Fruit fly (Drosophila melanogaster) whole organism, embryonic: ENCODE measurements around the gene CG43645.

Experiments used
- ATbp ChIP-seq: fragments of 200-800 bp; sonication (Bioruptor generic); optimal IDR thresholded peaks from 2 replicates; lab custom pipeline; 2017; ENCODE audit warnings: missing biosample characterization, mild to moderate bottlenecking, missing genetic modification characterization, missing genetic modification reagents
- Awh ChIP-seq: fragments of 200-800 bp; sonication (Bioruptor generic); IDR thresholded peaks from 2 replicates; pipeline ENCODE4, ENCODE4 v1.3.6; 2022; ENCODE audit warnings: missing biosample characterization, missing genetic modification characterization
- CG10267 ChIP-seq: fragments of 200-800 bp; sonication (Bioruptor generic); optimal IDR thresholded peaks from 2 replicates; lab custom pipeline; 2018; ENCODE audit warnings: missing biosample characterization, mild to moderate bottlenecking, missing genetic modification characterization, moderate library complexity
- CG11085 ChIP-seq: fragments of 200-800 bp; sonication (Bioruptor generic); IDR thresholded peaks from 2 replicates; pipeline ENCODE4 v1.3.6; 2022; ENCODE audit warnings: missing biosample characterization, missing genetic modification characterization
- CG11093 ChIP-seq: fragments of 200-800 bp; sonication (Bioruptor generic); IDR thresholded peaks from 3 replicates; pipeline ENCODE4 v1.3.6; 2022; ENCODE audit warnings: missing biosample characterization, missing genetic modification characterization
- CG11398 ChIP-seq: fragments of 200-800 bp; sonication (Bioruptor generic); optimal IDR thresholded peaks from 2 replicates; lab custom pipeline; 2016; ENCODE audit warnings: missing biosample characterization, missing genetic modification characterization
- CG11504 ChIP-seq: fragments of 200-800 bp; sonication (Bioruptor generic); optimal IDR thresholded peaks from 3 replicates; lab custom pipeline; 2019; ENCODE audit warnings: missing biosample characterization, mild to moderate bottlenecking, missing genetic modification characterization, moderate library complexity
- CG11695 ChIP-seq: fragments of 200-800 bp; sonication (Bioruptor generic); IDR thresholded peaks from 3 replicates; pipeline ENCODE4 v1.3.6; 2022; ENCODE audit warnings: missing biosample characterization, missing genetic modification characterization
- CG12071 ChIP-seq: fragments of 200-800 bp; sonication (Bioruptor generic); optimal IDR thresholded peaks from 3 replicates; lab custom pipeline; 2018; ENCODE audit warnings: missing biosample characterization, mild to moderate bottlenecking, missing genetic modification characterization
- CG15696 ChIP-seq: fragments of 200-800 bp; sonication (Bioruptor generic); optimal IDR thresholded peaks from 2 replicates; lab custom pipeline; 2019; ENCODE audit warnings: missing biosample characterization, mild to moderate bottlenecking, missing genetic modification characterization, moderate library complexity
- CG16863 ChIP-seq: fragments of 200-800 bp; sonication (Bioruptor generic); optimal IDR thresholded peaks from 3 replicates; lab custom pipeline; 2016; ENCODE audit warnings: missing biosample characterization, missing genetic modification characterization
- CG17568 ChIP-seq: fragments of 200-800 bp; sonication (Bioruptor generic); optimal IDR thresholded peaks from 2 replicates; lab custom pipeline; 2018; ENCODE audit warnings: missing biosample characterization, mild to moderate bottlenecking, missing genetic modification characterization, moderate library complexity
- CG30403 ChIP-seq: fragments of 200-800 bp; sonication (Bioruptor generic); optimal IDR thresholded peaks from 3 replicates; lab custom pipeline; 2016; ENCODE audit warnings: missing biosample characterization, missing genetic modification characterization
- CG3163 ChIP-seq: fragments of 200-800 bp; sonication (Bioruptor generic); optimal IDR thresholded peaks from 3 replicates; lab custom pipeline; 2016; ENCODE audit warnings: missing biosample characterization, missing genetic modification characterization
- CG32532 ChIP-seq: fragments of 200-800 bp; sonication (Bioruptor generic); IDR thresholded peaks from 2 replicates; pipeline ENCODE4 v1.3.6; 2022; ENCODE audit warnings: missing biosample characterization, missing genetic modification characterization
- CG32767 ChIP-seq: fragments of 200-800 bp; sonication (Bioruptor generic); IDR thresholded peaks from 2 replicates; pipeline ENCODE4 v1.3.6; 2022; ENCODE audit warnings: missing biosample characterization, missing genetic modification characterization
- CG4820 ChIP-seq: fragments of 200-800 bp; sonication (Bioruptor generic); optimal IDR thresholded peaks from 3 replicates; lab custom pipeline; 2016; ENCODE audit warnings: missing biosample characterization, missing genetic modification characterization
- CG5180 ChIP-seq: fragments of 200-800 bp; sonication (Bioruptor generic); optimal IDR thresholded peaks from 3 replicates; lab custom pipeline; 2017; ENCODE audit warnings: missing biosample characterization, missing genetic modification characterization, mild to moderate bottlenecking, moderate library complexity, missing genetic modification reagents
- CG6683 ChIP-seq: fragments of 200-800 bp; sonication (Bioruptor generic); optimal IDR thresholded peaks from 2 replicates; lab custom pipeline; 2017; ENCODE audit warnings: missing biosample characterization, mild to moderate bottlenecking, missing genetic modification characterization, missing genetic modification reagents
- CG6791 ChIP-seq: fragments of 200-800 bp; sonication (Bioruptor generic); IDR thresholded peaks from 3 replicates; pipeline ENCODE4 v1.3.6; 2022; ENCODE audit warnings: missing biosample characterization, missing genetic modification characterization; ENCODE audit not compliant: partially characterized antibody
- CG7357 ChIP-seq: fragments of 200-800 bp; sonication (Bioruptor generic); IDR thresholded peaks from 3 replicates; pipeline ENCODE4 v1.3.6; 2022; ENCODE audit warnings: missing biosample characterization, missing genetic modification characterization
- Deaf1 ChIP-seq: fragments of 200-800 bp; optimal IDR thresholded peaks from 3 replicates; lab custom pipeline; 2019; ENCODE audit warnings: missing biosample characterization, mild to moderate bottlenecking, missing genetic modification characterization, moderate library complexity
- Dek ChIP-seq: fragments of 200-800 bp; sonication (Bioruptor generic); optimal IDR thresholded peaks from 3 replicates; lab custom pipeline; 2019; ENCODE audit warnings: missing biosample characterization, mild to moderate bottlenecking, missing genetic modification characterization, moderate library complexity
- E2f1 ChIP-seq: fragments of 200-800 bp; sonication (Bioruptor generic); IDR thresholded peaks from 2 replicates; pipeline ENCODE4 v1.3.6; 2022; ENCODE audit warnings: missing biosample characterization, missing genetic modification characterization
- Elba2 ChIP-seq: fragments of 200-800 bp; sonication (Bioruptor generic); optimal IDR thresholded peaks from 3 replicates; lab custom pipeline; 2016; ENCODE audit warnings: missing biosample characterization, missing genetic modification characterization
- Gug ChIP-seq: fragments of 200-800 bp; sonication (Bioruptor generic); IDR thresholded peaks from 4 replicates; pipeline ENCODE4 v1.3.6; 2022; ENCODE audit warnings: missing biosample characterization, missing genetic modification characterization
- H15 ChIP-seq: fragments of 200-800 bp; sonication (Bioruptor generic); IDR thresholded peaks from 3 replicates; pipeline ENCODE4 v1.3.6; 2022; ENCODE audit warnings: missing biosample characterization, missing genetic modification characterization
- HLH4C ChIP-seq: fragments of 200-800 bp; sonication (Bioruptor generic); IDR thresholded peaks from 3 replicates; pipeline ENCODE4 v1.3.6; 2022; ENCODE audit warnings: missing biosample characterization, missing genetic modification characterization; ENCODE audit not compliant: partially characterized antibody
- Hey ChIP-seq: fragments of 200-800 bp; sonication (Bioruptor generic); optimal IDR thresholded peaks from 3 replicates; lab custom pipeline; 2018; ENCODE audit warnings: missing biosample characterization, mild to moderate bottlenecking, missing genetic modification characterization
- Hmr ChIP-seq: fragments of 200-800 bp; sonication (Bioruptor generic); optimal IDR thresholded peaks from 3 replicates; lab custom pipeline; 2017; ENCODE audit warnings: mild to moderate bottlenecking, missing biosample characterization, missing genetic modification reagents, missing genetic modification characterization
- MESR4 ChIP-seq: fragments of 200-800 bp; sonication (Bioruptor generic); optimal IDR thresholded peaks from 2 replicates; lab custom pipeline; 2018; ENCODE audit warnings: missing biosample characterization, mild to moderate bottlenecking, missing genetic modification characterization, moderate library complexity
- Pdp1 ChIP-seq, 2 experiments: fragments of 200-800 bp; sonication (Bioruptor generic); optimal IDR thresholded peaks; 3 replicates each; lab custom pipeline; 2016; ENCODE audit warnings: missing biosample characterization in 2 of 2, missing genetic modification characterization in 2 of 2, mild to moderate bottlenecking in 1 of 2, moderate library complexity in 1 of 2
- Scr ChIP-seq: fragments of 200-800 bp; sonication (Bioruptor generic); IDR thresholded peaks from 2 replicates; pipeline ENCODE4 v1.3.6; 2022; ENCODE audit warnings: missing biosample characterization, missing genetic modification characterization; ENCODE audit not compliant: partially characterized antibody
- Sin3A ChIP-seq: fragments of >200 bp; optimal IDR thresholded peaks from 2 replicates; lab custom pipeline; 2018
- al ChIP-seq: fragments of 200-800 bp; sonication (Bioruptor generic); IDR thresholded peaks from 2 replicates; pipeline ENCODE4 v1.3.6; 2022; ENCODE audit warnings: missing biosample characterization, missing genetic modification characterization
- ato ChIP-seq: fragments of 200-800 bp; sonication (Bioruptor generic); IDR thresholded peaks from 2 replicates; pipeline ENCODE4 v1.3.6; 2022; ENCODE audit warnings: missing biosample characterization, missing genetic modification characterization; ENCODE audit not compliant: partially characterized antibody
- dmrt99B ChIP-seq: fragments of 200-800 bp; sonication (Bioruptor generic); optimal IDR thresholded peaks from 2 replicates; lab custom pipeline; 2018; ENCODE audit warnings: missing biosample characterization, mild to moderate bottlenecking, missing genetic modification characterization, moderate library complexity
- ems ChIP-seq: fragments of 200-800 bp; sonication (Bioruptor generic); optimal IDR thresholded peaks from 3 replicates; lab custom pipeline; 2016; ENCODE audit warnings: missing biosample characterization, missing genetic modification characterization
- ewg ChIP-seq: fragments of 200-800 bp; sonication (Bioruptor generic); optimal IDR thresholded peaks from 3 replicates; lab custom pipeline; 2017; ENCODE audit warnings: mild to moderate bottlenecking, missing biosample characterization, missing genetic modification reagents, missing genetic modification characterization
- gro ChIP-seq: fragments of 200-800 bp; sonication (Bioruptor generic); optimal IDR thresholded peaks from 2 replicates; lab custom pipeline; 2016; ENCODE audit warnings: missing biosample characterization, missing genetic modification characterization
- gsb-n ChIP-seq: fragments of 200-800 bp; sonication (Bioruptor generic); optimal IDR thresholded peaks from 3 replicates; lab custom pipeline; 2018; ENCODE audit warnings: missing biosample characterization, mild to moderate bottlenecking, missing genetic modification characterization
- hbn ChIP-seq: fragments of 200-800 bp; sonication (Bioruptor generic); IDR thresholded peaks from 2 replicates; pipeline ENCODE4 v1.3.6; 2022; ENCODE audit warnings: missing biosample characterization, missing genetic modification characterization; ENCODE audit not compliant: partially characterized antibody
- ind ChIP-seq: fragments of 200-800 bp; sonication (Bioruptor generic); optimal IDR thresholded peaks from 3 replicates; lab custom pipeline; 2016; ENCODE audit warnings: missing biosample characterization, missing genetic modification characterization
- kay ChIP-seq: fragments of 200-800 bp; sonication (Bioruptor generic); optimal IDR thresholded peaks from 2 replicates; lab custom pipeline; 2016; ENCODE audit warnings: missing biosample characterization, missing genetic modification characterization
- odd ChIP-seq: fragments of 200-800 bp; sonication (Bioruptor generic); optimal IDR thresholded peaks from 2 replicates; lab custom pipeline; 2017; ENCODE audit warnings: missing biosample characterization, mild to moderate bottlenecking, missing genetic modification characterization
- pnt ChIP-seq: fragments of 200-800 bp; sonication (Bioruptor generic); optimal IDR thresholded peaks from 3 replicates; lab custom pipeline; 2016; ENCODE audit warnings: missing biosample characterization, missing genetic modification characterization
- tap ChIP-seq: fragments of 200-800 bp; optimal IDR thresholded peaks from 3 replicates; lab custom pipeline; 2019; ENCODE audit warnings: missing biosample characterization, mild to moderate bottlenecking, missing genetic modification characterization, moderate library complexity
- tio ChIP-seq: fragments of 200-800 bp; sonication (Bioruptor generic); optimal IDR thresholded peaks from 2 replicates; lab custom pipeline; 2017; ENCODE audit warnings: missing biosample characterization, missing genetic modification characterization, inconsistent platforms
- zfh2 ChIP-seq: fragments of 200-800 bp; sonication (Bioruptor generic); optimal IDR thresholded peaks from 2 replicates; lab custom pipeline; 2016; ENCODE audit warnings: missing biosample characterization, missing genetic modification characterization

The CG43645 gene

dm6 chr2L:17480943-17481580, 4.5 kb upstream of the CG43645 start, which contains the start of the genes fws and Lamtor3:
TSS of gene fws (minus strand) at chr2L:17481029.
TSS of gene Lamtor3 (plus strand) at chr2L:17481231.
- TF ChIP-seq Gug (GFP tag; lab: Robert Waterston, UW) (peak; percentile 99), CG5180 (GFP tag; lab: Kevin White, UChicago) (peak; percentile 82), MESR4 (GFP tag; lab: Kevin White, UChicago) (peak; percentile 79), Scr (peak; percentile 62), Dek (tag; lab: Kevin White, UChicago) (peak; percentile 98), hbn (GFP tag; lab: Robert Waterston, UW) (peak; percentile 27; the same call in 1 of the 2 replicates), CG6791 (GFP tag; lab: Robert Waterston, UW) (peak; percentile 63; the same call in 2 of the 3 replicates), CG32532 (peak; percentile 99), CG6683 (peak; percentile 94), Pdp1 (GFP tag; optimal IDR thresholded peaks at IDR 0.05; lab: Kevin White, UChicago) (peak; percentile 83 to 85), ems (GFP tag; lab: Kevin White, UChicago) (peak; percentile 90), odd (GFP tag; lab: Kevin White, UChicago) (peak; percentile 93), CG17568 (GFP tag; lab: Kevin White, UChicago) (peak; percentile 97), tio (peak; percentile 94), Elba2 (GFP tag; lab: Kevin White, UChicago) (peak; percentile 75), CG11093 (GFP tag; lab: Robert Waterston, UW) (peak; percentile 99), Sin3A (lab: Kevin White, UChicago) (no peak), Awh (GFP tag; lab: Robert Waterston, UW) (peak; percentile 99), CG12071 (GFP tag; lab: Kevin White, UChicago) (peak; percentile 95), al (GFP tag; lab: Robert Waterston, UW) (peak; percentile 99), Hey (peak; percentile 72), HLH4C (GFP tag; lab: Robert Waterston, UW) (peak; percentile 71), gsb-n (tag; lab: Kevin White, UChicago) (peak; percentile 98), Deaf1 (tag; lab: Kevin White, UChicago) (peak; percentile 77), dmrt99B (tag; lab: Kevin White, UChicago) (peak; percentile 98), CG4820 (GFP tag; lab: Kevin White, UChicago) (peak; percentile 95), CG10267 (peak; percentile 91), Hmr (GFP tag; lab: Kevin White, UChicago) (peak; percentile 99), CG30403 (peak; percentile 96), CG11398 (GFP tag; lab: Kevin White, UChicago) (peak; percentile 74), CG15696 (tag; lab: Kevin White, UChicago) (peak; percentile 88), CG3163 (GFP tag; lab: Kevin White, UChicago) (peak; percentile 58), ato (GFP tag; lab: Robert Waterston, UW) (peak; percentile 42; the same call in 1 of the 2 replicates), E2f1 (peak; percentile 99), pnt (GFP tag; lab: Kevin White, UChicago) (peak; percentile 42), ATbp (GFP tag; lab: Kevin White, UChicago) (peak; percentile 98), zfh2 (GFP tag; lab: Kevin White, UChicago) (peak; percentile 97), CG11504 (tag; lab: Kevin White, UChicago) (peak; percentile 95), CG32767 (GFP tag; lab: Robert Waterston, UW) (peak; percentile 98), kay (peak; percentile 90), CG16863 (GFP tag; lab: Kevin White, UChicago) (peak; percentile 80), gro (GFP tag; lab: Kevin White, UChicago) (peak; percentile 73), CG11085 (peak; percentile 99), ewg (peak; percentile 97), H15 (GFP tag; lab: Robert Waterston, UW) (peak; percentile 99), tap (peak; percentile 97), CG7357 (peak; percentile 97), CG11695 (GFP tag; lab: Robert Waterston, UW) (peak; percentile 99), ind (GFP tag; lab: Kevin White, UChicago) (peak; percentile 98)
